Worm (Caenorhabditis elegans) whole organism, L4 larva: Measurements from ENCODE around the gene F20D6.9.

Experiments used
- hlh-30 ChIP-seq: sonication (generic microtip); optimal IDR thresholded peaks from 2 replicates; lab custom pipeline; 2017; ENCODE audit warnings: antibody characterized with exemption, mild to moderate bottlenecking, missing genetic modification characterization, missing compliant biosample characterization; ENCODE audit not compliant: insufficient read depth
- tra-1 ChIP-seq: fragments of 200-800 bp; sonication (Bioruptor generic); IDR thresholded peaks from 2 replicates; pipeline ENCODE4 v1.3.6; 2022; ENCODE audit warnings: missing genetic modification reagents, missing genetic modification characterization, missing compliant biosample characterization

DNA sequence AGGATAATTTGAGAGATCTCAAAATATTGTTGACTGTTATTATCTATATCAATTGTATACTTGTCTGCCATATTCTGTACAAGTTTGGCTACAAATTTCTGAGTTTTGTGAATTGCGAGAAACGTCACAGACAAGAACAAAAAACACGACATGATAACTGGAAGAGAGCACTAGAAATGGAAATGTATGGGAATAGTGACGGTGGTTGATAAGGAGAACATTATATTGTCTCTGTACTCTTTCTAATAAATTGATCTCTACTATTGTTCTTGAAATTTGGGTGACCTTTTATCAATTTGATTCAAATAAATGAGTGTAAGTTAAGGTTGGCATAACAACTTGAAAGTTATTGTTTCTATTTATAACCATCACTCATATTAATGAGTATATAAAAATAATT lies 35.6 kb upstream of the F20D6.9 start:
- TF ChIP-seq hlh-30 (tag; lab: Kevin White, UChicago) = no peak
- no peak for TF ChIP-seq tra-1
